Worm (Caenorhabditis elegans) whole organism, L4 larva: Measurements from ENCODE around the gene zyg-12.

Source experiments
- daf-19 ChIP-seq: fragments of 200-800 bp; sonication (Bioruptor generic); conservative IDR thresholded peaks from 2 replicates; pipeline ENCODE4 v1.3.6; 2022; ENCODE audit warnings: missing genetic modification characterization, missing compliant biosample characterization
- sdz-12 ChIP-seq: fragments of 200-800 bp; sonication (Bioruptor generic); optimal IDR thresholded peaks from 2 replicates; lab custom pipeline; 2018; ENCODE audit warnings: mild to moderate bottlenecking, missing genetic modification characterization, missing compliant biosample characterization
- skn-1 ChIP-seq: fragments of 150-350 bp; optimal IDR thresholded peaks from 2 replicates; lab custom pipeline; 2014; ENCODE audit warnings: missing biosample characterization, missing genetic modification characterization

DNA sequence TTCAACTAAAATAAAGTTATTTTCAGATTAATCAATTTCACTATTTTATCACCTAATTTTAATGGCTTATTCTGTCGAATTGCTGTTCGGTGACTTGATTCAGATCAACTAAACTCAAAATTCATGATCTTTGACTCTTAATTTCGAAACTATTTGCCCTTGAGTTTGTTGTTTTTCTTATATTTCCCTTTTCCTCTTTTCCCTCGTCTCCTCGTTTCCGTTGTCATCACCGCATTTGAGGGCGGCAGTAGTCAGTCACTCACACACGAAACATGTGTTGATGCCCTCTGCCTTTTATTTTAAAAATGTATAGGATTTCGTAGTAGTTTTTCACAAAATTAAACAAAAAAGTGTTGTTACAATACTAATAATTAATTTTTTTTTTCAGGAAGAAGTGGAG lies 45.2 kb downstream of the zyg-12 start, which contains the start of gene rnh-1.0:
- TF ChIP-seq skn-1 (tag; lab: Kevin White, UChicago): no peak
- TF ChIP-seq daf-19 (GFP tag; lab: Robert Waterston, UW): no peak
- no peak for TF ChIP-seq sdz-12 (GFP tag; lab: Kevin White, UChicago)
